Fruit fly (Drosophila melanogaster): Measurements from ENCODE around the gene CG33673.
A peak's percentile ranks its signal among the peaks of the same experiment; 100 is the strongest.

The CG33673 gene

DNA sequence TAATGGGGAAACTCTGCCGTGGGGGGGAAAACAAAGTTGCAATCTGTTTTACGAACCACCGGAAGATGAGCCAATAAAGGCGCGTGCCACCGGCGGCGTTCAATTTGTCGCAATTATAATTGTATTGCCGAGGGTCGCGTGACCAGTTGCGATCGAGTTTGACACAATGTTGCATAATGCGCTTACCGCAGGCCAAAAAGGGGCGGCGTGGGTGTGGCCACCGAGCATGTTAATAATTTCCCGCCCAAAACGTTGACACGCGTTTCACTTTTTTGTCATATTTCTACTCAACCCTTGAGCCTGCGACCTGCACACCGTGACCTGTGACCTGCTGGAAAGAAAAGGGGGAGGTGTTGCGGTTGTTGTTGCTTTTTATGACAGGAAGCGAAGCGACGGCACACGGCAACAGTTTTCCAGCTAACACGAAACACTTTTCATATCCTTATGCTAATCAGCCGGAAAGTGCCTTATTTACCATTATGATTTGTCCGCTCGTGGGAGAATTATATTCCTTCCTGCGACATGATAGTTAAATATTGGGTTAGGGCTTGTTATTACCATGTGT lies 15.5 kb upstream of the CG33673 start:
- TF ChIP-seq tll (GFP tag; optimal IDR thresholded peaks at IDR 0.05) (peak in 1 of 2 experiments; percentile 76), Hey (tag; optimal IDR thresholded peaks at IDR 0.05) (peak; percentile 97), CG4360 (GFP tag; IDR thresholded peaks at IDR 0.05) (peak; percentile 70), Nf-YC (tag; optimal IDR thresholded peaks at IDR 0.05) (peak; percentile 13), Dek (tag; optimal IDR thresholded peaks at IDR 0.05) (no peak), Rx (GFP tag; IDR thresholded peaks at IDR 0.05) (no peak), CG18476 (GFP tag; optimal IDR thresholded peaks at IDR 0.05) (peak; percentile 44)

DNA sequence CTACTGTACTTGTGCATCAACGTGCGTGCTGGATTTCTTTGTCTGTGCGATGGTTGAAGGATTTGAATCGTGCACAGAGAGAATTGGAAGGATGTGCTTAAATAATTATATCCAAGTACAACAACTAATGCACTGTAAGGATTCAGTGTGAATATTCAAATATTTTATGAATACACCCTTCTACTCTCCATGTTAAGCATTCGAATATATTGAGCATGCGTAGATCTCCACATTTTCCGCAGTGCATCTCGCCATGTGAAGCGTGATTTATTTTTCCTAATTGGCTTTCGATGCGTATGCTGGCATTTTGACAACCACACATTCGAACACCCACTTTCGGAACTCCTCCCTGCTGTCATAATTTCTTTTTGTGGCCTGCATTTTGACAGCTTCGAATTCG lies 13.5 kb upstream of the CG33673 start:
- TF ChIP-seq Sin3A (optimal IDR thresholded peaks at IDR 0.05) (no peak), ro (GFP tag; IDR thresholded peaks at IDR 0.05) (no peak), CG1024 (GFP tag; IDR thresholded peaks at IDR 0.05) (peak; percentile 42; the same call in 1 of the 2 replicates), Camta (GFP tag; optimal IDR thresholded peaks at IDR 0.05) (no peak), CG2129 (GFP tag; IDR thresholded peaks at IDR 0.05; ENCODE audit: partially characterized antibody) (no peak), CG1603 (tag; optimal IDR thresholded peaks at IDR 0.05) (peak; percentile 48), dm (GFP tag; optimal IDR thresholded peaks at IDR 0.05) (no peak), Ets65A (GFP tag) (peak; percentile 40), CG8281 (tag; optimal IDR thresholded peaks at IDR 0.05) (no peak), CG12155 (GFP tag; optimal IDR thresholded peaks at IDR 0.05) (no peak), CG7928 (GFP tag; optimal IDR thresholded peaks at IDR 0.05) (no peak), row (GFP tag; IDR thresholded peaks at IDR 0.05) (peak; percentile 37; the same call in 1 of the 3 replicates), lmd (GFP tag; IDR thresholded peaks at IDR 0.05) (0 out of 2 replicates have a peak, but pooled peaks have one; percentile 21), CG34422 (GFP tag; IDR thresholded peaks at IDR 0.05) (no peak), Sox102F (GFP tag; optimal IDR thresholded peaks at IDR 0.05) (peak; percentile 11), gem (tag; optimal IDR thresholded peaks at IDR 0.05) (peak; percentile 28), schlank (tag; optimal IDR thresholded peaks at IDR 0.05) (no peak), CG10979 (tag; optimal IDR thresholded peaks at IDR 0.05) (peak; percentile 6), zfh1 (GFP tag; IDR thresholded peaks at IDR 0.05) (peak; percentile 40; the same call in 1 of the 3 replicates), bsh (GFP tag; optimal IDR thresholded peaks at IDR 0.05) (peak in 1 of 2 experiments; percentile 23), sens (GFP tag) (peak; percentile 71)

DNA sequence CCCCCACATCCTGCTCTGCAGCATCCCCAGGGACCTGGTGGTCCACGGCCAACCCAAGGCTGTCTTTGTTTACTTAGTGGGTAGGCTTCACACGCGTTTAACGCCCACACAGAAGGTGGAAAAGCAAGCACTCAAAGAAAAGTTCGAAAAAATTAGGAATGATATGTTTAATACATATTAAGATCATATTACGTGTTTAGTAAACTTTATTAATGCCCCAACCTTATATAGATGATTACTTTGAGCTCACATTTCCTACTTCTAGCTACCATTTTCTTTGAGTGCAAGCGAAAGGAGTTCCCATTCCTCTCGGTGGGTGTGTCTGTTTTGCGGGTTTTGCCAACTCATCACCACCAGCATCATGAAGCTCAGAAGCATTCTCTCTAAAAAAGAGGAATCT lies 12.9 kb upstream of the CG33673 start:
- TF ChIP-seq CG4328 (GFP tag; optimal IDR thresholded peaks at IDR 0.05) = no peak
- TF ChIP-seq yki (optimal IDR thresholded peaks at IDR 0.05) = no peak
- TF ChIP-seq CG30020 (tag; optimal IDR thresholded peaks at IDR 0.05) = no peak
- TF ChIP-seq CG4360 (GFP tag; IDR thresholded peaks at IDR 0.05) = no peak
- no peak for TF ChIP-seq Kr (GFP tag; optimal IDR thresholded peaks at IDR 0.05)
- TF ChIP-seq ken (GFP tag; IDR thresholded peaks at IDR 0.05) = no peak
- no peak for TF ChIP-seq unpg (GFP tag; optimal IDR thresholded peaks at IDR 0.05)
- TF ChIP-seq Bteb2 (GFP tag; optimal IDR thresholded peaks at IDR 0.05) = no peak
- TF ChIP-seq CG4404 (GFP tag; IDR thresholded peaks at IDR 0.05) = no peak
- no peak for TF ChIP-seq CG7786 (GFP tag; optimal IDR thresholded peaks at IDR 0.05)
- peak; percentile 54 for TF ChIP-seq vvl (GFP tag; IDR thresholded peaks at IDR 0.05)
- TF ChIP-seq pzg (GFP tag; optimal IDR thresholded peaks at IDR 0.05) = no peak
- TF ChIP-seq sr (GFP tag; IDR thresholded peaks at IDR 0.05) = no peak
- peak; percentile 47 for TF ChIP-seq ATbp (GFP tag; optimal IDR thresholded peaks at IDR 0.05)
- TF ChIP-seq CG17912 (GFP tag; optimal IDR thresholded peaks at IDR 0.05) = no peak
- TF ChIP-seq NK7.1 (GFP tag; optimal IDR thresholded peaks at IDR 0.05) = no peak
- TF ChIP-seq bcd (GFP tag; optimal IDR thresholded peaks at IDR 0.05) = no peak
- no peak for TF ChIP-seq Mad (GFP tag; optimal IDR thresholded peaks at IDR 0.05)
- peak; percentile 23; the same call in 1 of the 3 replicates for TF ChIP-seq dysf (GFP tag; IDR thresholded peaks at IDR 0.05)
- peak; percentile 19 for TF ChIP-seq CG10979 (tag; optimal IDR thresholded peaks at IDR 0.05)
- TF ChIP-seq sna (GFP tag; IDR thresholded peaks at IDR 0.05; ENCODE audit: partially characterized antibody) = no peak
- peak; percentile 42 for TF ChIP-seq lmd (GFP tag; IDR thresholded peaks at IDR 0.05)
- no peak for TF ChIP-seq CG34376 (GFP tag; optimal IDR thresholded peaks at IDR 0.05)
- no peak for TF ChIP-seq MESR4 (GFP tag; optimal IDR thresholded peaks at IDR 0.05)
- no peak for TF ChIP-seq unc-4 (GFP tag; IDR thresholded peaks at IDR 0.05; ENCODE audit: partially characterized antibody)
